Fruit fly (Drosophila melanogaster) whole organism, wandering third instar larva: ENCODE data around the gene CG31279.

Experiments
- CrebA ChIP-seq: fragments of 200-800 bp; sonication (Bioruptor generic); optimal IDR thresholded peaks from 2 replicates; lab custom pipeline; 2016; ENCODE audit warnings: missing biosample characterization, mild to moderate bottlenecking, missing genetic modification characterization, borderline replicate concordance
- Hr78 ChIP-seq: fragments of >200 bp; optimal IDR thresholded peaks from 2 replicates; lab custom pipeline; 2017; ENCODE audit warnings: missing biosample characterization, missing genetic modification characterization
- Jra ChIP-seq: sonication (Bioruptor generic); optimal IDR thresholded peaks from 2 replicates; lab custom pipeline; 2016; ENCODE audit warnings: missing biosample characterization, missing genetic modification characterization
- N ChIP-seq: fragments of >200 bp; optimal IDR thresholded peaks from 2 replicates; lab custom pipeline; 2018; ENCODE audit warnings: missing biosample characterization, missing external identifiers, missing genetic modification characterization
- OdsH ChIP-seq: fragments of 200-800 bp; sonication (Bioruptor generic); optimal IDR thresholded peaks from 2 replicates; lab custom pipeline; 2016; ENCODE audit warnings: missing biosample characterization, mild to moderate bottlenecking, missing genetic modification characterization
- Sp1 ChIP-seq: fragments of 200-800 bp; sonication (Bioruptor generic); optimal IDR thresholded peaks from 3 replicates; lab custom pipeline; 2019; ENCODE audit warnings: missing biosample characterization, mild to moderate bottlenecking, missing genetic modification characterization, moderate library complexity
- br ChIP-seq: fragments of 200-800 bp; sonication (Bioruptor generic); optimal IDR thresholded peaks from 2 replicates; lab custom pipeline; 2016; ENCODE audit warnings: missing biosample characterization, missing genetic modification characterization
- dmrt93B ChIP-seq: fragments of 200-800 bp; sonication (Bioruptor generic); optimal IDR thresholded peaks from 2 replicates; lab custom pipeline; 2018; ENCODE audit warnings: missing biosample characterization, mild to moderate bottlenecking, missing genetic modification characterization
- lola ChIP-seq: fragments of >200 bp; optimal IDR thresholded peaks from 2 replicates; lab custom pipeline; 2017; ENCODE audit warnings: missing biosample characterization, missing genetic modification characterization
- usp ChIP-seq: fragments of >200 bp; optimal IDR thresholded peaks from 2 replicates; lab custom pipeline; 2017; ENCODE audit warnings: missing biosample characterization, missing genetic modification characterization

DNA sequence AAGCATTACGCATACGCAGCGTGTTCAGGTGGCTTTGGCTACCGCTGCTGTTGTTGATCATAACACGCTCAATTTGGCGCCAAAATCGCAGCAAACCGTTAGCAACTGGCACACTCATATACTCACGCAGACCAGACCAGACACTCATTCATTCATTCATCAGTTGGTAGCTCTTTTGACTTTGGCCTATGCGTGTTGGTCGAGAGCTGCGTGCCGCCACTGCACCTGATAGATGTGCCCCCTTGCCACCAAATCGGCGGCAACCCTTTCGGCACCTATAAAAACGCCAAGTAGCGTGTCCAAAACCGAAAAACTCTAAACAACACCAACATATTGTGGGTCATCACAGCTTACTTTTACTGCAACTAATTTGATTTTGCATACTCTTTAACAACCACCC is 36.0 kb upstream of the CG31279 start:
- TF ChIP-seq Sp1 (GFP tag; lab: Kevin White, UChicago): no peak
- TF ChIP-seq br (GFP tag; lab: Kevin White, UChicago): no peak
- no peak for TF ChIP-seq CrebA (GFP tag; lab: Kevin White, UChicago)
- TF ChIP-seq usp (GFP tag; lab: Kevin White, UChicago): no peak
- no peak for TF ChIP-seq lola (GFP tag; lab: Kevin White, UChicago)
- no peak for TF ChIP-seq OdsH (GFP tag; lab: Kevin White, UChicago)
- no peak for TF ChIP-seq dmrt93B
- TF ChIP-seq Jra (GFP tag; lab: Kevin White, UChicago): no peak
- no peak for TF ChIP-seq N
- TF ChIP-seq Hr78 (GFP tag; lab: Kevin White, UChicago): no peak
